Fruit fly (Drosophila melanogaster) whole organism, embryonic: ENCODE results near the gene wge.

ENCODE experiments used
- BEAF-32 ChIP-seq: fragments of 200-800 bp; sonication (Bioruptor generic); optimal IDR thresholded peaks from 3 replicates; lab custom pipeline; 2017; ENCODE audit warnings: missing biosample characterization, missing genetic modification characterization, mild to moderate bottlenecking, moderate library complexity, missing genetic modification reagents
- Blimp-1 ChIP-seq: fragments of 200-800 bp; sonication (Bioruptor generic); optimal IDR thresholded peaks from 3 replicates; lab custom pipeline; 2018; ENCODE audit warnings: missing biosample characterization, missing genetic modification characterization, mild to moderate bottlenecking, moderate library complexity, missing genetic modification reagents
- Bteb2 ChIP-seq: fragments of 200-800 bp; sonication (Bioruptor generic); optimal IDR thresholded peaks from 2 replicates; lab custom pipeline; 2016; ENCODE audit warnings: missing biosample characterization, missing genetic modification characterization
- CG10147 ChIP-seq: fragments of 200-800 bp; sonication (Bioruptor generic); optimal IDR thresholded peaks from 2 replicates; lab custom pipeline; 2019; ENCODE audit warnings: missing biosample characterization, mild to moderate bottlenecking, missing genetic modification characterization, moderate library complexity
- CG10274 ChIP-seq: fragments of 200-800 bp; sonication (Bioruptor generic); optimal IDR thresholded peaks from 3 replicates; lab custom pipeline; 2017; ENCODE audit warnings: missing biosample characterization, mild to moderate bottlenecking, missing genetic modification characterization
- CG11093 ChIP-seq: fragments of 200-800 bp; sonication (Bioruptor generic); IDR thresholded peaks from 3 replicates; pipeline ENCODE4 v1.3.6; 2022; ENCODE audit warnings: missing biosample characterization, missing genetic modification characterization
- CG11398 ChIP-seq: fragments of 200-800 bp; sonication (Bioruptor generic); optimal IDR thresholded peaks from 2 replicates; lab custom pipeline; 2016; ENCODE audit warnings: missing biosample characterization, missing genetic modification characterization
- CG13624 ChIP-seq: fragments of 200-800 bp; sonication (Bioruptor generic); optimal IDR thresholded peaks from 2 replicates; lab custom pipeline; 2016; ENCODE audit warnings: missing biosample characterization, missing genetic modification characterization
- CG15514 ChIP-seq: fragments of 200-800 bp; sonication (Bioruptor generic); optimal IDR thresholded peaks from 3 replicates; lab custom pipeline; 2017; ENCODE audit warnings: missing biosample characterization, missing genetic modification characterization, mild to moderate bottlenecking, moderate library complexity, missing genetic modification reagents
- CG16863 ChIP-seq: fragments of 200-800 bp; sonication (Bioruptor generic); optimal IDR thresholded peaks from 3 replicates; lab custom pipeline; 2016; ENCODE audit warnings: missing biosample characterization, missing genetic modification characterization
- CG17829 ChIP-seq: fragments of 200-800 bp; optimal IDR thresholded peaks from 2 replicates; lab custom pipeline; 2019; ENCODE audit warnings: missing biosample characterization, mild to moderate bottlenecking, missing genetic modification characterization, moderate library complexity
- CG33213 ChIP-seq: fragments of 200-800 bp; sonication (Bioruptor generic); optimal IDR thresholded peaks from 3 replicates; lab custom pipeline; 2016; ENCODE audit warnings: missing biosample characterization, missing genetic modification characterization
- CG33557 ChIP-seq: fragments of 200-800 bp; sonication (Bioruptor generic); optimal IDR thresholded peaks from 2 replicates; lab custom pipeline; 2019; ENCODE audit warnings: missing biosample characterization, mild to moderate bottlenecking, missing genetic modification characterization, moderate library complexity
- CG3995 ChIP-seq: fragments of 200-800 bp; sonication (Bioruptor generic); optimal IDR thresholded peaks from 3 replicates; lab custom pipeline; 2016; ENCODE audit warnings: missing biosample characterization, missing genetic modification characterization
- CG4360 ChIP-seq: fragments of 200-800 bp; sonication (Bioruptor generic); IDR thresholded peaks from 2 replicates; pipeline ENCODE4 v1.3.6; 2022; ENCODE audit warnings: missing biosample characterization, missing genetic modification characterization
- CG7357 ChIP-seq: fragments of 200-800 bp; sonication (Bioruptor generic); IDR thresholded peaks from 3 replicates; pipeline ENCODE4 v1.3.6; 2022; ENCODE audit warnings: missing biosample characterization, missing genetic modification characterization
- CG7372 ChIP-seq: fragments of 200-800 bp; sonication (Bioruptor generic); IDR thresholded peaks from 2 replicates; pipeline ENCODE4 v1.3.6; 2022; ENCODE audit warnings: missing biosample characterization, missing genetic modification characterization
- CG8290 ChIP-seq, 3 experiments: fragments of 200-800 bp; sonication (Bioruptor generic); optimal IDR thresholded peaks; 2 replicates each; lab custom pipeline; 2016 to 2019; ENCODE audit warnings: missing biosample characterization in 3 of 3, missing genetic modification characterization in 3 of 3, mild to moderate bottlenecking in 2 of 3, moderate library complexity in 1 of 3
- CG8765 ChIP-seq: fragments of 200-800 bp; sonication (Bioruptor generic); IDR thresholded peaks from 2 replicates; pipeline ENCODE4 v1.3.6; 2022; ENCODE audit warnings: missing biosample characterization, missing genetic modification characterization
- CG8924 ChIP-seq: fragments of 200-800 bp; optimal IDR thresholded peaks from 3 replicates; lab custom pipeline; 2019; ENCODE audit warnings: missing biosample characterization, mild to moderate bottlenecking, missing genetic modification characterization, moderate library complexity
- CG9876 ChIP-seq: fragments of 200-800 bp; sonication (Bioruptor generic); optimal IDR thresholded peaks from 2 replicates; lab custom pipeline; 2016; ENCODE audit warnings: missing biosample characterization, missing genetic modification characterization
- CoRest ChIP-seq: fragments of 200-800 bp; sonication (Bioruptor generic); optimal IDR thresholded peaks from 3 replicates; lab custom pipeline; 2018; ENCODE audit warnings: missing biosample characterization, mild to moderate bottlenecking, missing genetic modification characterization, moderate library complexity
- Doc3 ChIP-seq: fragments of 200-800 bp; sonication (Bioruptor generic); IDR thresholded peaks from 3 replicates; pipeline ENCODE4 v1.3.6; 2022; ENCODE audit warnings: missing biosample characterization, missing genetic modification characterization; ENCODE audit not compliant: partially characterized antibody
- Eip74EF ChIP-seq, 2 experiments: fragments of 200-800 bp in 1 of 2; fragments of >200 bp in 1 of 2; sonication (Bioruptor generic) in 1 of 2; optimal IDR thresholded peaks; 2 replicates each; lab custom pipeline; 2017 to 2019; ENCODE audit warnings: missing biosample characterization in 2 of 2, missing genetic modification characterization in 2 of 2, mild to moderate bottlenecking in 1 of 2, moderate library complexity in 1 of 2
- Hr39 ChIP-seq: fragments of >200 bp; optimal IDR thresholded peaks from 2 replicates; lab custom pipeline; 2017
- Mes4 ChIP-seq: fragments of 200-800 bp; sonication (Bioruptor generic); optimal IDR thresholded peaks from 2 replicates; lab custom pipeline; 2016; ENCODE audit warnings: missing biosample characterization, missing genetic modification characterization
- NfI ChIP-seq: fragments of 200-800 bp; sonication (Bioruptor generic); optimal IDR thresholded peaks from 3 replicates; lab custom pipeline; 2018; ENCODE audit warnings: missing biosample characterization, mild to moderate bottlenecking, missing genetic modification characterization, moderate library complexity
- Sry-δ ChIP-seq: fragments of 200-800 bp; sonication (Bioruptor generic); optimal IDR thresholded peaks from 2 replicates; lab custom pipeline; 2016; ENCODE audit warnings: missing biosample characterization, missing genetic modification characterization
- amos ChIP-seq: fragments of 200-800 bp; sonication (Bioruptor generic); IDR thresholded peaks from 2 replicates; pipeline ENCODE4 v1.3.6; 2022; ENCODE audit warnings: missing biosample characterization, missing genetic modification characterization; ENCODE audit not compliant: partially characterized antibody
- caup ChIP-seq: fragments of 200-800 bp; sonication (Bioruptor generic); optimal IDR thresholded peaks from 3 replicates; lab custom pipeline; 2017; ENCODE audit warnings: missing biosample characterization, mild to moderate bottlenecking, missing genetic modification characterization, moderate library complexity; ENCODE audit not compliant: severe bottlenecking
- chn ChIP-seq: fragments of 200-800 bp; sonication (Bioruptor generic); optimal IDR thresholded peaks from 2 replicates; lab custom pipeline; 2016; ENCODE audit warnings: missing biosample characterization, missing genetic modification characterization
- crol ChIP-seq: fragments of 200-800 bp; sonication (Bioruptor generic); IDR thresholded peaks from 2 replicates; pipeline ENCODE4 v1.3.6; 2022; ENCODE audit warnings: missing biosample characterization, missing genetic modification characterization
- dimm ChIP-seq: fragments of 200-800 bp; sonication (Bioruptor generic); IDR thresholded peaks from 2 replicates; pipeline ENCODE4 v1.3.6; 2022; ENCODE audit warnings: missing biosample characterization, missing genetic modification characterization
- en ChIP-seq: fragments of 200-800 bp; sonication (Bioruptor generic); optimal IDR thresholded peaks from 2 replicates; lab custom pipeline; 2016; ENCODE audit warnings: missing biosample characterization, missing genetic modification characterization
- esg ChIP-seq: fragments of 200-800 bp; sonication (Bioruptor generic); conservative IDR thresholded peaks from 2 replicates; pipeline ENCODE4 v1.3.6; 2022; ENCODE audit warnings: missing biosample characterization, missing genetic modification characterization
- insv ChIP-seq, 2 experiments: fragments of 200-800 bp; sonication (Bioruptor generic); optimal IDR thresholded peaks; 3 replicates each; lab custom pipeline; 2016 to 2018; ENCODE audit warnings: missing biosample characterization in 2 of 2, missing genetic modification characterization in 2 of 2
- kah ChIP-seq: fragments of 200-800 bp; sonication (Bioruptor generic); optimal IDR thresholded peaks from 2 replicates; lab custom pipeline; 2018; ENCODE audit warnings: missing biosample characterization, mild to moderate bottlenecking, missing genetic modification characterization
- klu ChIP-seq: fragments of 200-800 bp; sonication (Bioruptor generic); IDR thresholded peaks from 2 replicates; pipeline ENCODE4 v1.3.6; 2022; ENCODE audit warnings: missing biosample characterization, missing genetic modification characterization
- lilli ChIP-seq: fragments of 200-800 bp; sonication (Bioruptor generic); optimal IDR thresholded peaks from 3 replicates; lab custom pipeline; 2016; ENCODE audit warnings: missing biosample characterization, missing genetic modification characterization
- lmd ChIP-seq: fragments of 200-800 bp; sonication (Bioruptor generic); IDR thresholded peaks from 2 replicates; pipeline ENCODE4 v1.3.6; 2022; ENCODE audit warnings: missing biosample characterization, missing genetic modification characterization
- lola ChIP-seq, 3 experiments: fragments of >200 bp in 2 of 3; fragments of 200-800 bp in 1 of 3; sonication (Bioruptor generic) in 1 of 3; optimal IDR thresholded peaks; 2 replicates each; lab custom pipeline; 2017 to 2019; ENCODE audit warnings: missing biosample characterization in 3 of 3, missing genetic modification characterization in 3 of 3, mild to moderate bottlenecking in 1 of 3, moderate library complexity in 1 of 3
- nerfin-1 ChIP-seq: fragments of 200-800 bp; sonication (Bioruptor generic); optimal IDR thresholded peaks from 3 replicates; lab custom pipeline; 2019; ENCODE audit warnings: missing biosample characterization, mild to moderate bottlenecking, missing genetic modification characterization, moderate library complexity
- psq ChIP-seq: fragments of 200-800 bp; sonication (Bioruptor generic); optimal IDR thresholded peaks from 2 replicates; lab custom pipeline; 2017; ENCODE audit warnings: missing biosample characterization, missing genetic modification characterization
- sc ChIP-seq, 3 experiments: fragments of >200 bp in 2 of 3; fragments of 200-800 bp in 1 of 3; sonication (Bioruptor generic) in 1 of 3; optimal IDR thresholded peaks; 2 replicates in 2 of 3; 3 replicates in 1 of 3; lab custom pipeline; 2017; ENCODE audit warnings: mild to moderate bottlenecking in 1 of 3, missing biosample characterization in 1 of 3, missing genetic modification characterization in 1 of 3, missing genetic modification reagents in 1 of 3
- schlank ChIP-seq: fragments of 200-800 bp; sonication (Bioruptor generic); optimal IDR thresholded peaks from 2 replicates; lab custom pipeline; 2018; ENCODE audit warnings: missing biosample characterization, mild to moderate bottlenecking, missing genetic modification characterization
- seq ChIP-seq: fragments of 200-800 bp; sonication (Bioruptor generic); IDR thresholded peaks from 2 replicates; pipeline ENCODE4 v1.3.6; 2022; ENCODE audit warnings: missing biosample characterization, missing genetic modification characterization
- wdn ChIP-seq: fragments of 200-800 bp; sonication (Bioruptor generic); IDR thresholded peaks from 2 replicates; pipeline ENCODE4 v1.3.6; 2022; ENCODE audit warnings: missing biosample characterization, missing genetic modification characterization
- zen2 ChIP-seq: fragments of 200-800 bp; sonication (Bioruptor generic); IDR thresholded peaks from 3 replicates; pipeline ENCODE4 v1.3.6; 2022; ENCODE audit warnings: missing biosample characterization, missing genetic modification characterization; ENCODE audit not compliant: partially characterized antibody

The wge gene

dm6 chr3R:22686336-22686874 is 34.5 kb downstream of the wge start, which contains the start of the genes Gclm and CG17625 (continued):
- TF ChIP-seq psq (GFP tag; lab: Kevin White, UChicago) = peak; percentile 0
- TF ChIP-seq Eip74EF (GFP tag; optimal IDR thresholded peaks at IDR 0.05; lab: Kevin White, UChicago) = peak in 1 of 2 experiments; percentile 44
- peak; percentile 50 for TF ChIP-seq CG3995 (GFP tag; lab: Kevin White, UChicago)
- TF ChIP-seq lola (GFP tag; optimal IDR thresholded peaks at IDR 0.05; lab: Kevin White, UChicago) = peak in 1 of 3 experiments; percentile 46
- TF ChIP-seq crol = 0 out of 2 replicates have a peak, but pooled peaks have one; percentile 11
- TF ChIP-seq schlank (tag; lab: Kevin White, UChicago) = peak; percentile 22
- peak; percentile 70 for TF ChIP-seq CoRest (tag; lab: Kevin White, UChicago)
- TF ChIP-seq CG9876 = no peak
- TF ChIP-seq nerfin-1 (tag; lab: Kevin White, UChicago) = peak; percentile 37
- 0 out of 2 replicates have a peak, but pooled peaks have one; percentile 5 for TF ChIP-seq CG4360
- TF ChIP-seq Blimp-1 (GFP tag; lab: Kevin White, UChicago) = peak; percentile 38
- no peak for TF ChIP-seq en (GFP tag; lab: Kevin White, UChicago)
- TF ChIP-seq lmd (GFP tag; lab: Robert Waterston, UW) = peak; percentile 54; the same call in 1 of the 2 replicates
- TF ChIP-seq CG33557 (GFP tag; lab: Kevin White, UChicago) = peak; percentile 50
- TF ChIP-seq Bteb2 (GFP tag; lab: Kevin White, UChicago) = no peak
- peak; percentile 67 for TF ChIP-seq CG8924 (tag; lab: Kevin White, UChicago)
- peak; percentile 50; the same call in 1 of the 2 replicates for TF ChIP-seq esg (GFP tag; lab: Robert Waterston, UW)
- TF ChIP-seq CG10274 = no peak
- no peak for TF ChIP-seq CG16863 (GFP tag; lab: Kevin White, UChicago)
- TF ChIP-seq Doc3 = peak; percentile 41; the same call in 1 of the 3 replicates
- TF ChIP-seq chn (GFP tag; lab: Kevin White, UChicago) = peak; percentile 46
- peak; percentile 81 for TF ChIP-seq BEAF-32 (GFP tag; lab: Kevin White, UChicago)
- no peak for TF ChIP-seq Hr39 (lab: Kevin White, UChicago)
- peak; percentile 92 for TF ChIP-seq Sry-δ
- TF ChIP-seq klu (GFP tag; lab: Robert Waterston, UW) = peak; percentile 35; the same call in 1 of the 2 replicates
- peak; percentile 27 for TF ChIP-seq CG10147
- no peak for TF ChIP-seq seq
- peak; percentile 27; the same call in 1 of the 2 replicates for TF ChIP-seq CG7372 (GFP tag; lab: Robert Waterston, UW)
- TF ChIP-seq caup = peak; percentile 60
- no peak for TF ChIP-seq CG8765
- TF ChIP-seq kah (GFP tag; lab: Kevin White, UChicago) = peak; percentile 57
- peak; percentile 57 for TF ChIP-seq lilli (GFP tag; lab: Kevin White, UChicago)
- no peak for TF ChIP-seq CG7357 (GFP tag; lab: Robert Waterston, UW)
- peak; percentile 65 for TF ChIP-seq zen2 (GFP tag; lab: Robert Waterston, UW)
- TF ChIP-seq insv (GFP tag; optimal IDR thresholded peaks at IDR 0.05; lab: Kevin White, UChicago) = no peak
- TF ChIP-seq NfI = peak; percentile 54
- TF ChIP-seq CG8290 (GFP tag; optimal IDR thresholded peaks at IDR 0.05; lab: Kevin White, UChicago) = peak; percentile 33
- no peak for TF ChIP-seq CG8290 (tag; optimal IDR thresholded peaks at IDR 0.05; lab: Kevin White, UChicago)
- TF ChIP-seq CG17829 = peak; percentile 74
- peak; percentile 83 for TF ChIP-seq CG15514 (GFP tag; lab: Kevin White, UChicago)
- TF ChIP-seq amos (GFP tag; lab: Robert Waterston, UW) = peak; percentile 84
- TF ChIP-seq Mes4 (GFP tag; lab: Kevin White, UChicago) = peak; percentile 3
- 0 out of 2 replicates have a peak, but pooled peaks have one; percentile 11 for TF ChIP-seq wdn (GFP tag; lab: Robert Waterston, UW)
- no peak for TF ChIP-seq CG11398 (GFP tag; lab: Kevin White, UChicago)
- peak; percentile 28 for TF ChIP-seq CG33213 (GFP tag; lab: Kevin White, UChicago)
- no peak for TF ChIP-seq sc (optimal IDR thresholded peaks at IDR 0.05; lab: Kevin White, UChicago)
- TF ChIP-seq sc (GFP tag; optimal IDR thresholded peaks at IDR 0.05; lab: Kevin White, UChicago) = no peak
- peak; percentile 26 for TF ChIP-seq CG13624 (GFP tag; lab: Kevin White, UChicago)
- 0 out of 3 replicates have a peak, but pooled peaks have one; percentile 53 for TF ChIP-seq CG11093 (GFP tag; lab: Robert Waterston, UW)
- TF ChIP-seq dimm (GFP tag; lab: Robert Waterston, UW) = no peak
